Worm (Caenorhabditis elegans) whole organism, young adult: ENCODE data around the gene C16D9.6.

ENCODE experiments used
- B0336.3 ChIP-seq: fragments of 200-800 bp; sonication (Bioruptor generic); IDR thresholded peaks from 2 replicates; pipeline ENCODE4 v1.3.6; 2022; ENCODE audit warnings: missing genetic modification characterization, missing compliant biosample characterization
- C17E4.6 ChIP-seq: fragments of 200-800 bp; sonication (Bioruptor generic); IDR thresholded peaks from 2 replicates; pipeline ENCODE4 v1.3.6; 2022; ENCODE audit warnings: missing genetic modification reagents, missing genetic modification characterization, missing compliant biosample characterization
- F33H1.4 ChIP-seq: fragments of 200-800 bp; sonication (Bioruptor generic); IDR thresholded peaks from 2 replicates; pipeline ENCODE4 v1.3.6; 2022; ENCODE audit warnings: missing genetic modification reagents, missing genetic modification characterization, missing compliant biosample characterization
- F37B4.10 ChIP-seq: fragments of 200-800 bp; sonication (Bioruptor generic); IDR thresholded peaks from 2 replicates; pipeline ENCODE4 v1.3.6; 2022; ENCODE audit warnings: missing genetic modification characterization, missing compliant biosample characterization
- Y53G8AR.9 ChIP-seq: fragments of 200-800 bp; sonication (Bioruptor generic); conservative IDR thresholded peaks from 2 replicates; pipeline ENCODE4 v1.3.6; 2022; ENCODE audit warnings: missing genetic modification reagents, missing genetic modification characterization, missing compliant biosample characterization
- atf-7 ChIP-seq: sonication (generic microtip); optimal IDR thresholded peaks from 2 replicates; lab custom pipeline; 2017; ENCODE audit warnings: mild to moderate bottlenecking, missing genetic modification characterization, missing compliant biosample characterization
- attf-6 ChIP-seq: fragments of 200-800 bp; sonication (Bioruptor generic); IDR thresholded peaks from 2 replicates; pipeline ENCODE4 v1.3.6; 2022; ENCODE audit warnings: missing genetic modification reagents, missing genetic modification characterization, missing compliant biosample characterization
- cebp-1 ChIP-seq, 2 experiments: fragments of 200-800 bp in 1 of 2; sonication (Bioruptor generic) in 1 of 2; sonication (generic microtip) in 1 of 2; IDR thresholded peaks in 1 of 2; optimal IDR thresholded peaks in 1 of 2; 2 replicates each; pipeline versions ENCODE4 v1.3.6 to Lab custom; 2017 to 2022; ENCODE audit warnings: missing compliant biosample characterization in 2 of 2, missing genetic modification characterization in 2 of 2, mild to moderate bottlenecking in 1 of 2, missing genetic modification reagents in 1 of 2, moderate library complexity in 1 of 2
- ceh-27 ChIP-seq: fragments of 200-800 bp; sonication (Bioruptor generic); optimal IDR thresholded peaks from 2 replicates; lab custom pipeline; 2018; ENCODE audit warnings: mild to moderate bottlenecking, missing genetic modification characterization, moderate library complexity, missing compliant biosample characterization
- ceh-91 ChIP-seq: fragments of 200-800 bp; sonication (Bioruptor generic); IDR thresholded peaks from 2 replicates; pipeline ENCODE4 v1.3.6; 2022; ENCODE audit warnings: missing genetic modification reagents, missing genetic modification characterization, missing compliant biosample characterization
- chd-7 ChIP-seq: sonication (generic microtip); optimal IDR thresholded peaks from 2 replicates; lab custom pipeline; 2016; ENCODE audit warnings: mild to moderate bottlenecking, missing genetic modification characterization, moderate library complexity, missing compliant biosample characterization
- die-1 ChIP-seq: sonication (generic microtip); optimal IDR thresholded peaks from 2 replicates; lab custom pipeline; 2016; ENCODE audit warnings: missing genotype, mild to moderate bottlenecking, missing genetic modification characterization, missing compliant biosample characterization
- dox-1 ChIP-seq: fragments of 200-800 bp; sonication (Bioruptor generic); IDR thresholded peaks from 2 replicates; pipeline ENCODE4 v1.3.6; 2022; ENCODE audit warnings: missing genetic modification reagents, missing genetic modification characterization, missing compliant biosample characterization
- egl-18 ChIP-seq: fragments of 200-800 bp; sonication (Bioruptor generic); IDR thresholded peaks from 2 replicates; pipeline ENCODE4 v1.3.6; 2022; ENCODE audit warnings: missing genetic modification reagents, missing genetic modification characterization, missing compliant biosample characterization
- egrh-3 ChIP-seq: fragments of 200-800 bp; sonication (Bioruptor generic); IDR thresholded peaks from 2 replicates; pipeline ENCODE4 v1.3.6; 2022; ENCODE audit warnings: missing genetic modification reagents, missing genetic modification characterization, missing compliant biosample characterization
- ekl-4 ChIP-seq: fragments of 200-800 bp; sonication (Bioruptor generic); IDR thresholded peaks from 2 replicates; pipeline ENCODE4 v1.3.6; 2022; ENCODE audit warnings: missing genetic modification reagents, missing genetic modification characterization, missing compliant biosample characterization
- ets-4 ChIP-seq: fragments of 200-800 bp; sonication (Bioruptor generic); optimal IDR thresholded peaks from 2 replicates; lab custom pipeline; 2018; ENCODE audit warnings: mild to moderate bottlenecking, missing genetic modification characterization, missing compliant biosample characterization
- hlh-12 ChIP-seq: sonication (generic microtip); optimal IDR thresholded peaks from 2 replicates; lab custom pipeline; 2016; ENCODE audit warnings: missing genetic modification characterization, missing compliant biosample characterization
- hmg-1.2 ChIP-seq: fragments of 200-800 bp; sonication (Bioruptor generic); IDR thresholded peaks from 2 replicates; pipeline ENCODE4 v1.3.6; 2022; ENCODE audit warnings: missing genetic modification reagents, missing genetic modification characterization, missing compliant biosample characterization
- let-607 ChIP-seq, 2 experiments: fragments of 200-800 bp in 1 of 2; sonication (Bioruptor generic) in 1 of 2; sonication (generic microtip) in 1 of 2; optimal IDR thresholded peaks; 2 replicates each; lab custom pipeline; 2016 to 2018; ENCODE audit warnings: mild to moderate bottlenecking in 2 of 2, missing compliant biosample characterization in 2 of 2, missing genetic modification characterization in 2 of 2, moderate library complexity in 2 of 2, missing genotype in 1 of 2
- lsl-1 ChIP-seq: fragments of 200-800 bp; sonication (Bioruptor generic); optimal IDR thresholded peaks from 2 replicates; lab custom pipeline; 2018; ENCODE audit warnings: mild to moderate bottlenecking, missing genetic modification characterization, moderate library complexity, missing compliant biosample characterization
- madf-10 ChIP-seq: sonication (generic microtip); optimal IDR thresholded peaks from 2 replicates; lab custom pipeline; 2016; ENCODE audit warnings: mild to moderate bottlenecking, missing genetic modification characterization, missing compliant biosample characterization
- madf-6 ChIP-seq: fragments of 200-800 bp; sonication (Bioruptor generic); IDR thresholded peaks from 2 replicates; pipeline ENCODE4 v1.3.6; 2022; ENCODE audit warnings: missing genetic modification reagents, missing genetic modification characterization, missing compliant biosample characterization
- nhr-27 ChIP-seq: fragments of 200-800 bp; sonication (Bioruptor generic); optimal IDR thresholded peaks from 2 replicates; lab custom pipeline; 2018; ENCODE audit warnings: mild to moderate bottlenecking, missing genetic modification characterization, moderate library complexity, missing compliant biosample characterization
- nhr-80 ChIP-seq: sonication (generic microtip); optimal IDR thresholded peaks from 2 replicates; lab custom pipeline; 2016; ENCODE audit warnings: missing genetic modification characterization, missing compliant biosample characterization
- nhr-90 ChIP-seq: sonication (generic microtip); optimal IDR thresholded peaks from 2 replicates; lab custom pipeline; 2016; ENCODE audit warnings: missing genotype, mild to moderate bottlenecking, missing genetic modification characterization, missing compliant biosample characterization
- pbrm-1 ChIP-seq: fragments of 200-800 bp; sonication (Bioruptor generic); IDR thresholded peaks from 2 replicates; pipeline ENCODE4 v1.3.6; 2022; ENCODE audit warnings: missing genetic modification reagents, missing genetic modification characterization, missing compliant biosample characterization
- pha-4 ChIP-seq: fragments of 150-350 bp; sonication (generic microtip); optimal IDR thresholded peaks from 2 replicates; lab custom pipeline; 2014; ENCODE audit warnings: missing biosample characterization, missing genetic modification reagents, missing genetic modification characterization
- rpc-1 ChIP-seq, 2 experiments: fragments of 150-350 bp in 1 of 2; sonication (generic microtip) in 1 of 2; optimal IDR thresholded peaks; 2 replicates each; lab custom pipeline; 2014 to 2018; ENCODE audit warnings: missing biosample characterization in 1 of 2, missing genetic modification characterization in 1 of 2, missing genetic modification reagents in 1 of 2, missing genotype in 1 of 2
- sdz-38 ChIP-seq: sonication (generic microtip); optimal IDR thresholded peaks from 2 replicates; lab custom pipeline; 2016; ENCODE audit warnings: missing genotype, missing genetic modification characterization, missing compliant biosample characterization
- snpc-4 ChIP-seq, 5 experiments: fragments of 150-350 bp in 1 of 5; sonication (generic microtip) in 4 of 5; optimal IDR thresholded peaks; 2 replicates each; lab custom pipeline; 2014 to 2018; ENCODE audit warnings: missing genetic modification characterization in 5 of 5, missing biosample characterization in 3 of 5, antibody characterized with exemption in 2 of 5, mild to moderate bottlenecking in 2 of 5, missing compliant biosample characterization in 2 of 5, missing genotype in 2 of 5, moderate library complexity in 2 of 5, missing genetic modification reagents in 1 of 5
- somi-1 ChIP-seq: fragments of 200-800 bp; sonication (Bioruptor generic); optimal IDR thresholded peaks from 2 replicates; lab custom pipeline; 2018; ENCODE audit warnings: mild to moderate bottlenecking, missing genetic modification characterization, missing compliant biosample characterization
- xnd-1 ChIP-seq: sonication (generic microtip); optimal IDR thresholded peaks from 2 replicates; lab custom pipeline; 2016; ENCODE audit warnings: missing genotype, missing genetic modification reagents, missing genetic modification characterization, missing compliant biosample characterization
- ztf-26 ChIP-seq: sonication (generic microtip); optimal IDR thresholded peaks from 2 replicates; lab custom pipeline; 2017; ENCODE audit warnings: missing genetic modification characterization, missing compliant biosample characterization
- ztf-6 ChIP-seq: fragments of 200-800 bp; sonication (Bioruptor generic); IDR thresholded peaks from 2 replicates; pipeline ENCODE4 v1.3.6; 2022; ENCODE audit warnings: missing genetic modification reagents, missing genetic modification characterization, missing compliant biosample characterization

Gene C16D9.6

DNA sequence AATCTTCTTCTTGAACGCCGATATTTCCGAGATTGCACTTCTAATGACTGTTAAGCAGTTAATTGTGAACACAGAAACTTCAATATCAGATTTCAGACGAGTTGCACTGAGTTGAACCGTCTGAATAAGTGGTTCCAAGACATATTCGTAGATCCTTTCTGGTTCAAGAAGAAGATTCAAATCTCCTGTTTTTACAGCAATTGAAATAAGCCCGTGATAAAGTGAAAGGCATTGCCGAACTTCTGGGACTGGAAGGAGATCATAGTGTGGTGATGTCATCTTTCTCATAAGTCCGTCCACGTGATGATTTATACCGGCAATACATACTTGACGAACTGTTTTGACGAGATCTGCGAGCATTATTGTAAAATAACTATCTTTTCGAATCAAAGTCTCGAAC lies 30.6 kb downstream of the C16D9.6 start:
- TF ChIP-seq pha-4 (tag; lab: Kevin White, UChicago) (no peak), ekl-4 (no peak), rpc-1 (optimal IDR thresholded peaks at IDR 0.05; lab: Kevin White, UChicago) (no peak), rpc-1 (tag; optimal IDR thresholded peaks at IDR 0.05; lab: Kevin White, UChicago) (no peak), madf-10 (no peak), madf-6 (GFP tag; lab: Robert Waterston, UW) (no peak), ztf-26 (tag; lab: Kevin White, UChicago) (no peak), attf-6 (GFP tag; lab: Robert Waterston, UW) (no peak), egrh-3 (no peak)
- TF ChIP-seq, all 124 proteins: peak for 0

DNA sequence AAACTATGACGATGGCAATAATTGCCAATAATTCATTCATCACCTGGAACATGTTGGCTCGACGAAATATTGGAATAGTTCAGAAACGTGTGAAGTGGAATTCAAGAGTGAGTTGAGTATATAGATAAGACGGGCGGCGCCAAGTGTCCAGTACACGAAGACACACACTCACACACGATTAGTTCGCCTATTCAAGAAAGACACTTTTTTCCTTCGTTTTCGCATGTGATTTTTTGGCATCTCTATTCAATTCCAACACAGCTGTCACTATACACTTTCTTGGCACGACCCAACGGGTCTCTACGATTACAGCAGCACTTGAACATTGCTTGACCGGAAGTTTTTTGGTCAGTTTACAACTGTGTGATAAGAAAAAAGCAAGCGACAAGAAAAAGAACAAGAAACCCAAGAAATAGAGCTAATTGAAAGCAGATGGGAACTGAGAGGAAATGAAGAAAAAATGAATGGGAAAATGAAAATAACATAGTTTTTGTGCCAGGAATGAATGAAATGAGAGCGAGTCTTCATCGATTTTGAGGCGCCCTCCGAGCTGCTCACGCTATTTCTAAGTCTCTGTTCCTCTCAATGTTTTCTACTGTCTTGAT lies 32.3 kb downstream of the C16D9.6 start, which contains the start of gene K07C11.8:
K07C11.8 (minus strand) TSS at position 224 of the 605 bp plus-strand sequence.
- peak; percentile 5 for TF ChIP-seq ets-4 (GFP tag; lab: Kevin White, UChicago)
- TF ChIP-seq sdz-38 (tag; lab: Kevin White, UChicago): no peak
- TF ChIP-seq F37B4.10: no peak
- no peak for TF ChIP-seq egl-18 (GFP tag; lab: Robert Waterston, UW)
- TF ChIP-seq lsl-1 (GFP tag; lab: Kevin White, UChicago): no peak
- TF ChIP-seq atf-7 (tag; lab: Kevin White, UChicago): peak; percentile 49
- no peak for TF ChIP-seq attf-6 (GFP tag; lab: Robert Waterston, UW)
- no peak for TF ChIP-seq ceh-91
- TF ChIP-seq let-607 (tag; optimal IDR thresholded peaks at IDR 0.05; lab: Kevin White, UChicago): peak; percentile 13 to 74
- no peak for TF ChIP-seq F33H1.4
- no peak for TF ChIP-seq Y53G8AR.9 (GFP tag; lab: Robert Waterston, UW)
- peak; percentile 92 for TF ChIP-seq nhr-80 (tag; lab: Kevin White, UChicago)
- TF ChIP-seq snpc-4 (GFP tag; optimal IDR thresholded peaks at IDR 0.05; lab: Kevin White, UChicago): no peak
- TF ChIP-seq snpc-4 (tag; optimal IDR thresholded peaks at IDR 0.05; lab: Kevin White, UChicago): peak in 1 of 4 experiments; percentile 20
- no peak for TF ChIP-seq B0336.3 (GFP tag; lab: Robert Waterston, UW)
- no peak for TF ChIP-seq somi-1 (GFP tag; lab: Kevin White, UChicago)
- TF ChIP-seq xnd-1: no peak
- no peak for TF ChIP-seq chd-7 (tag; lab: Kevin White, UChicago)
- no peak for TF ChIP-seq die-1 (tag; lab: Kevin White, UChicago)
- no peak for TF ChIP-seq madf-10
- no peak for TF ChIP-seq ztf-6
- TF ChIP-seq C17E4.6: no peak
- TF ChIP-seq nhr-90 (tag; lab: Kevin White, UChicago): no peak
- no peak for TF ChIP-seq pbrm-1 (GFP tag; lab: Robert Waterston, UW)
- TF ChIP-seq cebp-1 (GFP tag; IDR thresholded peaks at IDR 0.05; lab: Robert Waterston, UW): no peak
- TF ChIP-seq cebp-1 (tag; optimal IDR thresholded peaks at IDR 0.05; lab: Kevin White, UChicago): peak; percentile 15
- TF ChIP-seq dox-1 (GFP tag; lab: Robert Waterston, UW): peak; percentile 35; the same call in 1 of the 2 replicates
- TF ChIP-seq hmg-1.2 (GFP tag; lab: Robert Waterston, UW): no peak; the same call in 1 of the 2 replicates
- peak; percentile 35 for TF ChIP-seq ceh-27
- no peak for TF ChIP-seq nhr-27 (tag; lab: Kevin White, UChicago)

DNA sequence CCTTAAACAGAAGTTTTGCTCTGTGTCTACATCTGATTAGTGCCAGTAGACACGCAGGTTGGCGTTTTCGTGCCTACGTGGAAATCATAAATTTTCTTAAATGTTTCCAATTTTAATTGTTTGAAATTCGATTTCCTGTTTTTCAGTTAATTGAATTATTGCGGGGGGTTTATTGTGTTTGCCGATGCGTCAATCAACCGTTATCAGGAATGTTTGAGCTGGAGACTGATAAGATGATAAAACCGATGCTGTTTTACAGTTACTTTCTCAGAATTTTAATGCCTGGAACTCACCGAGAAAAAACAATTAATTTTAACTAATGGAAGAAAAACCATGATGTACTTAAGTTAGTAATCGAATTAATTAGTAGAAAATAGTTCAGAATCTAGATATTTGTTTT lies 33.0 kb downstream of the C16D9.6 start:
- TF ChIP-seq snpc-4 (GFP tag; optimal IDR thresholded peaks at IDR 0.05; lab: Kevin White, UChicago) (no peak), snpc-4 (tag; optimal IDR thresholded peaks at IDR 0.05; lab: Kevin White, UChicago) (peak in 1 of 4 experiments; percentile 11), somi-1 (GFP tag; lab: Kevin White, UChicago) (no peak), hlh-12 (tag; lab: Kevin White, UChicago) (no peak)
